Fruit fly (Drosophila melanogaster) S2 (cell line): ENCODE data around the gene CG8236.

Experiments used
- CG8478 ChIP-seq: fragments of >200 bp; optimal IDR thresholded peaks from 2 replicates; lab custom pipeline; 2018
- CTCF ChIP-seq, 2 experiments: fragments of >200 bp; optimal IDR thresholded peaks; 2 replicates each; lab custom pipeline; 2018

DNA sequence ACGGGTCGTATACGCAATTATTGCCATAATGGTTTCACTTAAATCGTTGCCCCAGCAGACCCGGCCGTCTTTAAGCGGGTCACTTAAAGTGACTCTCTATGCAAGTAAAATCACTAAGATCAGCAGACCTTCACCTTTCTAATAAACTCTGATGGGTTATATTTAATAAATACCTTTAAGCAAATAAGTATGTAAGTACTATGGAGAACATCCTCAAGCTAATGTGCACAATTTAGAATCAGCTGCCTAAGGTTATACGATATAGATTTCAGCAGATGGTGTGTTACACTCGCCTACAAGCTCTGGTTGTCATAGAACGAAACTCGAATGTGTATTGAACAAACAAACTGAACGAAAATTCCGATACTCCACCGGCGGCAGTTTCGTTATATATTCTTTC lies at the start of gene CG8236:
- TF ChIP-seq CG8478 (lab: Kevin White, UChicago) (no peak), CTCF (optimal IDR thresholded peaks at IDR 0.05; lab: Kevin White, UChicago) (no peak)
